Fruit fly (Drosophila melanogaster): Measurements from ENCODE around the gene CG12523.

CG12523 gene

DNA sequence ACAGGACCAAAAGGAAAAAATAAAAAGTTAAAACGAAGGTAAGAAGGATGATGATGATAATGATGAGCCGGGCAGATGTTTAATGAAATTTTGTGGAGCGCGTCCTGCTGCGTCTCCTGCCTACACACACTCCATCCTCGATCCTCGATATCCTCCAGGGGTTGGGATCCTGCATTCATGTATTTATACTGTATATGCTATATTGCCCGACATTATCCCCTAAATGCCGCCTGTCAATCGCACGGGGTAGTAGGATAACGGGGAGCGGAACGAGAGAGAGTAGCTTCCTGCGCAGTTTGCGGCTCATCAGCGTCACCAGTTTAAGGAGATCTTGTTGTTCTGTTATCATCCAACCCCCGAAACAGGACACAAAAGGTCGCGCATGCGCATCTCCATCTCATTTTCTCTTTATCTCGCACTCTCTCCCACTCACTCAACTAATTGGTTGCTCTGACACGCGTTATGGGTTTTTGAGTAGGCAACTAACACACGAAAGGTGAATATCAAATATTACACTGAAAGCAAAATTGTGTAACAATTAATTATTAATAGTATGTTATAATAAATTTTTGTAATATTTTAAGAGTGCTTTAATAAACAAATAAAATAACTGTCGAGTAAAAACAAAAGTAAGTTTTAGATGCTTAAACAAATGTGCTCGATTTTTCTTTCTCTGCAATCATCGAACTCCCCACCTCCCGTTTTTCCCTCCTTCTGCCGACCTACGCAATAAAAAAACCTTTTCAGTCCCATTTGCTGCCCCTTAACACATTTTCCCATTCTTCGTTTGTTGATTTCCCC, 31.6 kb upstream of the CG12523 start (continued):
- TF ChIP-seq run (tag; optimal IDR thresholded peaks at IDR 0.05) (peak; percentile 47), CG3847 (GFP tag; IDR thresholded peaks at IDR 0.05) (peak; percentile 59; the same call in 1 of the 2 replicates), CG4854 (GFP tag; optimal IDR thresholded peaks at IDR 0.05) (peak; percentile 21), bigmax (GFP tag; optimal IDR thresholded peaks at IDR 0.05) (no peak), CG17385 (GFP tag; optimal IDR thresholded peaks at IDR 0.05) (peak; percentile 82), nmo (GFP tag; optimal IDR thresholded peaks at IDR 0.05) (peak; percentile 95), Sry-δ (GFP tag; optimal IDR thresholded peaks at IDR 0.05) (peak; percentile 12), CG3838 (GFP tag; optimal IDR thresholded peaks at IDR 0.05) (peak; percentile 9), lab (GFP tag; optimal IDR thresholded peaks at IDR 0.05) (peak; percentile 65), ap (GFP tag; IDR thresholded peaks at IDR 0.05) (peak; percentile 76), CG11456 (GFP tag; IDR thresholded peaks at IDR 0.05) (peak; percentile 10; the same call in 1 of the 3 replicates), Nf-YC (tag; optimal IDR thresholded peaks at IDR 0.05) (peak; percentile 56), ind (GFP tag; optimal IDR thresholded peaks at IDR 0.05) (peak; percentile 64), crp (GFP tag; optimal IDR thresholded peaks at IDR 0.05) (peak in 1 of 2 experiments; percentile 34), ranshi (GFP tag; IDR thresholded peaks at IDR 0.05) (peak; percentile 86), gsb (GFP tag; IDR thresholded peaks at IDR 0.05) (no peak; the same call in 1 of the 2 replicates), zfh2 (GFP tag; optimal IDR thresholded peaks at IDR 0.05) (no peak), yki (optimal IDR thresholded peaks at IDR 0.05) (no peak), CG3281 (GFP tag; optimal IDR thresholded peaks at IDR 0.05) (peak; percentile 29), Side (GFP tag; optimal IDR thresholded peaks at IDR 0.05) (peak; percentile 33), chinmo (GFP tag; IDR thresholded peaks at IDR 0.05; ENCODE audit: partially characterized antibody) (no peak), CG15514 (GFP tag; optimal IDR thresholded peaks at IDR 0.05) (no peak), hbn (GFP tag; IDR thresholded peaks at IDR 0.05; ENCODE audit: partially characterized antibody) (no peak), Bteb2 (GFP tag; optimal IDR thresholded peaks at IDR 0.05) (no peak), pan (optimal IDR thresholded peaks at IDR 0.05) (no peak), pan (GFP tag; optimal IDR thresholded peaks at IDR 0.05 in 1 of 2, IDR thresholded peaks at IDR 0.05 in 1 of 2) (peak in 1 of 2 experiments; percentile 77), CG13123 (GFP tag; optimal IDR thresholded peaks at IDR 0.05) (peak; percentile 74), toy (GFP tag; IDR thresholded peaks at IDR 0.05) (0 out of 2 replicates have a peak, but pooled peaks have one; percentile 40), Gug (GFP tag; IDR thresholded peaks at IDR 0.05) (peak; percentile 68; the same call in 2 of the 4 replicates), her (GFP tag; optimal IDR thresholded peaks at IDR 0.05) (no peak), CG10565 (GFP tag; optimal IDR thresholded peaks at IDR 0.05) (peak; percentile 24), CG1529 (GFP tag; optimal IDR thresholded peaks at IDR 0.05) (peak; percentile 90), CG9876 (GFP tag; optimal IDR thresholded peaks at IDR 0.05) (no peak), twi (tag; optimal IDR thresholded peaks at IDR 0.05) (peak; percentile 92), grau (tag; optimal IDR thresholded peaks at IDR 0.05) (peak; percentile 91), esg (GFP tag; conservative IDR thresholded peaks at IDR 0.05) (peak; percentile 80), CG12155 (GFP tag; optimal IDR thresholded peaks at IDR 0.05) (peak; percentile 79), Sry-β (GFP tag; optimal IDR thresholded peaks at IDR 0.05) (peak; percentile 49), CG18476 (GFP tag; optimal IDR thresholded peaks at IDR 0.05) (peak; percentile 61), CG11398 (GFP tag; optimal IDR thresholded peaks at IDR 0.05) (no peak), CG8944 (GFP tag; optimal IDR thresholded peaks at IDR 0.05) (no peak), sd (tag; optimal IDR thresholded peaks at IDR 0.05) (peak; percentile 27), gfzf (GFP tag; optimal IDR thresholded peaks at IDR 0.05) (no peak), CG10267 (tag; optimal IDR thresholded peaks at IDR 0.05) (peak; percentile 96), CG3407 (GFP tag; optimal IDR thresholded peaks at IDR 0.05) (peak; percentile 88), CG33557 (GFP tag; optimal IDR thresholded peaks at IDR 0.05) (peak; percentile 100), NC2α (GFP tag; optimal IDR thresholded peaks at IDR 0.05) (no peak), phol (tag; optimal IDR thresholded peaks at IDR 0.05) (peak; percentile 96), Pdp1 (GFP tag; optimal IDR thresholded peaks at IDR 0.05) (peak; percentile 37 to 68)
